Fruit fly (Drosophila melanogaster): ENCODE results near the gene CG2991.

Gene CG2991

dm6 chr2L:2897024-2897549 lies 40.1 kb downstream of the CG2991 start (continued):
- no peak for TF ChIP-seq Hey (tag; optimal IDR thresholded peaks at IDR 0.05)
- peak; percentile 62 for TF ChIP-seq fd64A (GFP tag; optimal IDR thresholded peaks at IDR 0.05)
- TF ChIP-seq CG7271 (tag; optimal IDR thresholded peaks at IDR 0.05): peak; percentile 17
- peak; percentile 28 for TF ChIP-seq nau (GFP tag; optimal IDR thresholded peaks at IDR 0.05)
- TF ChIP-seq Fer1 (GFP tag; optimal IDR thresholded peaks at IDR 0.05): peak; percentile 19
- peak; percentile 51 for TF ChIP-seq sd (tag; optimal IDR thresholded peaks at IDR 0.05)
- TF ChIP-seq nerfin-1 (tag; optimal IDR thresholded peaks at IDR 0.05): peak; percentile 82
- TF ChIP-seq CG34422 (GFP tag; IDR thresholded peaks at IDR 0.05): peak; percentile 90
- TF ChIP-seq tup (GFP tag; optimal IDR thresholded peaks at IDR 0.05): peak; percentile 78
- no peak for TF ChIP-seq tll (GFP tag; optimal IDR thresholded peaks at IDR 0.05)
- peak; percentile 86 for TF ChIP-seq nmo (GFP tag; optimal IDR thresholded peaks at IDR 0.05)
- TF ChIP-seq Oli (tag; optimal IDR thresholded peaks at IDR 0.05): peak; percentile 83
- peak; percentile 75 for TF ChIP-seq CG11723 (GFP tag; optimal IDR thresholded peaks at IDR 0.05)

dm6 chr2L:2897710-2898109 lies 40.7 kb downstream of the CG2991 start:
- TF ChIP-seq sens (GFP tag): peak; percentile 74
- peak; percentile 83 for TF ChIP-seq fd64A (GFP tag; optimal IDR thresholded peaks at IDR 0.05)
- TF ChIP-seq Fer1 (GFP tag; optimal IDR thresholded peaks at IDR 0.05): no peak
- peak; percentile 13 for TF ChIP-seq wek (GFP tag; optimal IDR thresholded peaks at IDR 0.05)
- peak; percentile 35 for TF ChIP-seq stwl (tag; optimal IDR thresholded peaks at IDR 0.05)
- TF ChIP-seq CG34422 (GFP tag; IDR thresholded peaks at IDR 0.05): no peak
- peak; percentile 2; the same call in 1 of the 2 replicates for TF ChIP-seq onecut (GFP tag; IDR thresholded peaks at IDR 0.05)
- peak in 1 of 2 experiments; percentile 69 for TF ChIP-seq eve (GFP tag; optimal IDR thresholded peaks at IDR 0.05)
- peak; percentile 3 for TF ChIP-seq CG15601 (tag; optimal IDR thresholded peaks at IDR 0.05)

dm6 chr2L:2898247-2898646 lies 41.3 kb downstream of the CG2991 start:
- no peak for TF ChIP-seq rib (GFP tag; IDR thresholded peaks at IDR 0.05)
- TF ChIP-seq nerfin-1 (tag; optimal IDR thresholded peaks at IDR 0.05): peak; percentile 58
- TF ChIP-seq CG5180 (GFP tag; optimal IDR thresholded peaks at IDR 0.05): peak; percentile 79
- TF ChIP-seq Deaf1 (tag; optimal IDR thresholded peaks at IDR 0.05): peak; percentile 31
- no peak for TF ChIP-seq CG32767 (GFP tag; IDR thresholded peaks at IDR 0.05)
- peak; percentile 53 for TF ChIP-seq Med (GFP tag)
- no peak for TF ChIP-seq Hsf (GFP tag; optimal IDR thresholded peaks at IDR 0.05)
- TF ChIP-seq pros (GFP tag; optimal IDR thresholded peaks at IDR 0.05): peak; percentile 25
- peak; percentile 20 for TF ChIP-seq sd (tag; optimal IDR thresholded peaks at IDR 0.05)
- TF ChIP-seq CG1832 (GFP tag; optimal IDR thresholded peaks at IDR 0.05): peak; percentile 66
- no peak for TF ChIP-seq Fer1 (GFP tag; optimal IDR thresholded peaks at IDR 0.05)
- no peak for TF ChIP-seq twi (tag; optimal IDR thresholded peaks at IDR 0.05)
- 0 out of 2 replicates have a peak, but pooled peaks have one; percentile 15 for TF ChIP-seq bbx (GFP tag; IDR thresholded peaks at IDR 0.05; ENCODE audit: partially characterized antibody)
- 0 out of 3 replicates have a peak, but pooled peaks have one; percentile 12 for TF ChIP-seq CG16813 (GFP tag; IDR thresholded peaks at IDR 0.05; ENCODE audit: partially characterized antibody)
- peak; percentile 62; the same call in 1 of the 2 replicates for TF ChIP-seq CG10321 (GFP tag; IDR thresholded peaks at IDR 0.05)
- TF ChIP-seq CG2199 (GFP tag; IDR thresholded peaks at IDR 0.05): 0 out of 3 replicates have a peak, but pooled peaks have one; percentile 19
- peak; percentile 32 for TF ChIP-seq abd-A (tag; optimal IDR thresholded peaks at IDR 0.05)
- TF ChIP-seq br (optimal IDR thresholded peaks at IDR 0.05): no peak
- TF ChIP-seq CG8290 (GFP tag; optimal IDR thresholded peaks at IDR 0.05): no peak
- peak in 1 of 2 experiments; percentile 26 for TF ChIP-seq CG8290 (tag; optimal IDR thresholded peaks at IDR 0.05)
- peak; percentile 4 for TF ChIP-seq kni (GFP tag; optimal IDR thresholded peaks at IDR 0.05)
- no peak for TF ChIP-seq CkIIα-i1 (GFP tag; IDR thresholded peaks at IDR 0.05)
- 0 out of 2 replicates have a peak, but pooled peaks have one; percentile 38 for TF ChIP-seq seq (GFP tag; IDR thresholded peaks at IDR 0.05)
- peak; percentile 57 for TF ChIP-seq CG10209 (GFP tag; optimal IDR thresholded peaks at IDR 0.05)
- TF ChIP-seq ci (GFP tag; IDR thresholded peaks at IDR 0.05): 0 out of 3 replicates have a peak, but pooled peaks have one; percentile 23

Measured in whole organism, embryonic.